Fruit fly (Drosophila melanogaster): ENCODE data around the gene Lar.

The Lar gene

DNA sequence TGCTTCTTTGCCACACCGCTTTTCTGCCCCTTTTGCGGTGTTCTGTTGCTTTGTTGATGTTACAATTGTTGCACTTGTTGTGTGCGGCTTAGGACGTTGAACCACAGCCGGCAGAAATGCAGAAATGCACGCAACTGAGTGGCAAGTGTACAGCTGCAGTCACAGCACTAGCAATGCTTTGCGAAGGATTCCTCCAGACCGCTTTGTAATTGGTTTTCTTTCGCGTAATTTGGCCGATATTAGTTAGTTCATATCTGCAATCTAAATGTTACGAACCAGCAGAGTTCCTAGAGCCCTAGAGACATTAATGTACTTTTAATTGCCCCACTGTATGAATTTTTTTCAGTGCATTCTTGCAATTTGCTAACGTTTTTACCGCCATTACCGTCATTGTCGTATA, 12.1 kb upstream of the Lar start (continued):
- TF ChIP-seq Smox (GFP tag; optimal IDR thresholded peaks at IDR 0.05) (peak; percentile 7), net (GFP tag; optimal IDR thresholded peaks at IDR 0.05) (peak; percentile 60), dsx (GFP tag; optimal IDR thresholded peaks at IDR 0.05; ENCODE audit: poor library complexity, severe bottlenecking) (peak; percentile 73), CG8319 (GFP tag; optimal IDR thresholded peaks at IDR 0.05) (no peak), CG1621 (tag; optimal IDR thresholded peaks at IDR 0.05) (no peak), Eip93F (GFP tag; optimal IDR thresholded peaks at IDR 0.05) (no peak), Ets96B (tag; optimal IDR thresholded peaks at IDR 0.05) (peak; percentile 68), CG9139 (GFP tag; optimal IDR thresholded peaks at IDR 0.05) (no peak), CG15336 (GFP tag; IDR thresholded peaks at IDR 0.05) (peak; percentile 42; the same call in 1 of the 2 replicates), CG7368 (GFP tag; optimal IDR thresholded peaks at IDR 0.05) (peak; percentile 26), Hr4 (GFP tag; optimal IDR thresholded peaks at IDR 0.05) (peak; percentile 57), Eip78C (GFP tag) (peak; percentile 89), acj6 (GFP tag; optimal IDR thresholded peaks at IDR 0.05) (peak; percentile 49), CG11902 (GFP tag; optimal IDR thresholded peaks at IDR 0.05) (no peak), Eip75B (GFP tag; optimal IDR thresholded peaks at IDR 0.05) (peak; percentile 59)

DNA sequence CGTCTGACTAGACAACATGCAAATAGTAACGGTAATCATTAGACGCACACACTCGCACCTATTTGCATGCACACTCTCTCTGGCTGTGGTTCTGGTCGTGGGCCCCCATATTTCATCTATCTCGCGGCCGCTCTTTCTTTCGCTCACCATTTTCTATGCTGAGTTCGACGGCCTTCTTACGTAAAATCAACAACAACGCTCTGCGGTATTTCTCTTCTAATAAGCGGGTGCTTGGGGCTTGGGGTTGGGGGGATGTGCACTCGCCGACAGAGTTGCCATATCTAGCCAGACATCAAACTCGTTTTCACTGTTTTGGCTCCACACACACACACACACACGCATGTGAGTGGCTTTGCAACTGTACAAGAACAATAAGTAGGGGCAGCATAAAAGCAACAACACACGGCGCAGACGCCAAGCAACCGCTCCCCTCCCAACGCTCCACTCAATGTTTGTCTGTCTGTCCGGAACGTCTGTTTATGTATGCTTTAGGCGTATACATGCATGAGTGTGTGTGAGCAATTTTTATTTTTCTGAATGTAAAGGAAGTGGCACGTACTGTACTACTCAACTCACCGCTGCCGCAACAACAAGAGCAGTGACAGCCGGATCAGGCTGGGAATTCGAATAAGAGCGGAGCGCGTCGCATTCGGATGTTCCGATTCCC, 11.3 kb upstream of the Lar start:
- TF ChIP-seq Sox102F (GFP tag; optimal IDR thresholded peaks at IDR 0.05) (no peak), CG11902 (GFP tag; optimal IDR thresholded peaks at IDR 0.05) (no peak), Eip78C (GFP tag) (no peak), CG31627 (GFP tag; optimal IDR thresholded peaks at IDR 0.05) (no peak), svp (GFP tag) (no peak), acj6 (GFP tag; optimal IDR thresholded peaks at IDR 0.05) (no peak), CG32006 (GFP tag; optimal IDR thresholded peaks at IDR 0.05) (no peak), fkh (GFP tag; optimal IDR thresholded peaks at IDR 0.05) (peak; percentile 88), Blimp-1 (GFP tag; optimal IDR thresholded peaks at IDR 0.05) (no peak), salr (GFP tag; optimal IDR thresholded peaks at IDR 0.05) (no peak), topi (GFP tag; optimal IDR thresholded peaks at IDR 0.05) (no peak), cyc (GFP tag; optimal IDR thresholded peaks at IDR 0.05) (no peak), eg (GFP tag; IDR thresholded peaks at IDR 0.05) (peak; percentile 27; the same call in 1 of the 3 replicates)

DNA sequence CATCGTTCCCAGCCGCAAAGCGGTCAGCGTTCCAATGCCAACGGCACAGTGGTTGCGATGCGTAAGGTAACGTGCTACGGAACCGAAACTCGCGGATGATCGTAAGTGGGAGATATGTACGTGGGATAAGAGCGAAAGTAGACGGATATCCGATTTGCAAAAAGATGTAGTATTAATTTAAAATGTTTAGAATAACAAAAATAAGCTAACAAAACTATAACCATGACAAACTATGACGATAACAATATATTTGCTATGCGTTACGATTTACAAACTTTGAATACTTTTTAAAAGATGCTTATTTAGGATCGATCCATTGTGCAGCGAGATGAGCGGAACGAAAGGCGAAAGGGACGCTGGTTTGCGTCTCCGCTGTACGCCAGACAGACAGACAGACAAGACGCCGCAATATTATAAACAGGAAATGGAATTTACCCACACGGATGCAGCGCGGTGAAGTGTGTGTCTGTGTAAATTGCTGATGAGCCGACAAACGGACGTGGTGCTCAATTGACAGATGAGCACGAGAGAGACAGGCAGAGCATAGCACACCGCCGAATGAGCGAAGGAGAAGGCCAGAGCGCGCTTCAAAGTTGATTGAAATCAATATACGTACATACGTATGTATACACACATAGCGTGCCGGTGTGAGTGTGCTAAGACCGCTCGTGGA, 10.7 kb upstream of the Lar start:
- peak; percentile 96 for TF ChIP-seq Sox102F (GFP tag; optimal IDR thresholded peaks at IDR 0.05)
- TF ChIP-seq CG6163 (GFP tag; IDR thresholded peaks at IDR 0.05): peak; percentile 94
- peak; percentile 98 for TF ChIP-seq CG10631 (GFP tag; optimal IDR thresholded peaks at IDR 0.05)
- peak; percentile 97 for TF ChIP-seq CG8119 (GFP tag; IDR thresholded peaks at IDR 0.05)
- TF ChIP-seq fd59A (GFP tag; optimal IDR thresholded peaks at IDR 0.05): peak; percentile 96
- TF ChIP-seq Lpt (GFP tag; optimal IDR thresholded peaks at IDR 0.05): peak; percentile 93
- peak; percentile 98 for TF ChIP-seq CG31627 (GFP tag; optimal IDR thresholded peaks at IDR 0.05)
- peak; percentile 96 for TF ChIP-seq CG15336 (GFP tag; IDR thresholded peaks at IDR 0.05)
- peak; percentile 74 for TF ChIP-seq CG6854 (GFP tag; optimal IDR thresholded peaks at IDR 0.05)
- peak; percentile 97 for TF ChIP-seq net (GFP tag; optimal IDR thresholded peaks at IDR 0.05)
- peak; percentile 95 for TF ChIP-seq spab (GFP tag; optimal IDR thresholded peaks at IDR 0.05)
- peak; percentile 96 for TF ChIP-seq CG3032 (tag; optimal IDR thresholded peaks at IDR 0.05)
- TF ChIP-seq CG1621 (tag; optimal IDR thresholded peaks at IDR 0.05): peak; percentile 98
- peak; percentile 89 for TF ChIP-seq dsx (GFP tag; optimal IDR thresholded peaks at IDR 0.05; ENCODE audit: poor library complexity, severe bottlenecking)
- TF ChIP-seq Met (GFP tag; optimal IDR thresholded peaks at IDR 0.05): peak; percentile 97
- peak; percentile 97 for TF ChIP-seq esn (GFP tag; optimal IDR thresholded peaks at IDR 0.05)
- no peak for TF ChIP-seq Hr38 (GFP tag; optimal IDR thresholded peaks at IDR 0.05)
- peak; percentile 98 for TF ChIP-seq svp (GFP tag)
- TF ChIP-seq CG10669 (GFP tag; optimal IDR thresholded peaks at IDR 0.05): peak; percentile 97
- TF ChIP-seq CG8319 (GFP tag; optimal IDR thresholded peaks at IDR 0.05): peak; percentile 95
- peak; percentile 97 for TF ChIP-seq pdm3 (GFP tag; optimal IDR thresholded peaks at IDR 0.05)
- TF ChIP-seq CG6792 (GFP tag; optimal IDR thresholded peaks at IDR 0.05): peak; percentile 93
- peak; percentile 60 for TF ChIP-seq fd85E (GFP tag; optimal IDR thresholded peaks at IDR 0.05)
- peak; percentile 96 for TF ChIP-seq Eip75B (GFP tag; optimal IDR thresholded peaks at IDR 0.05)
- TF ChIP-seq CG34406 (GFP tag; optimal IDR thresholded peaks at IDR 0.05): peak; percentile 95
- TF ChIP-seq Smox (GFP tag; optimal IDR thresholded peaks at IDR 0.05): peak; percentile 96
- TF ChIP-seq vri (GFP tag; optimal IDR thresholded peaks at IDR 0.05): peak; percentile 89
- peak; percentile 87 to 93 for TF ChIP-seq ss (GFP tag; optimal IDR thresholded peaks at IDR 0.05)
- TF ChIP-seq fkh (GFP tag; optimal IDR thresholded peaks at IDR 0.05): peak; percentile 79
- peak; percentile 99 for TF ChIP-seq Eip78C (GFP tag)
- TF ChIP-seq cyc (GFP tag; optimal IDR thresholded peaks at IDR 0.05): peak; percentile 97
- peak; percentile 97 for TF ChIP-seq CG3919 (GFP tag; optimal IDR thresholded peaks at IDR 0.05)
